Worm (Caenorhabditis elegans) whole organism, L2 larva: ENCODE data around the gene F43C11.8.

ENCODE experiments used
- alr-1 ChIP-seq: fragments of 150-350 bp; optimal IDR thresholded peaks from 2 replicates; lab custom pipeline; 2014; ENCODE audit warnings: missing biosample characterization, missing genetic modification characterization
- ama-1 ChIP-seq: fragments of 150-350 bp; optimal IDR thresholded peaks from 2 replicates; lab custom pipeline; 2018; ENCODE audit warnings: inconsistent platforms
- ceh-82 ChIP-seq: fragments of 150-350 bp; optimal IDR thresholded peaks from 2 replicates; lab custom pipeline; 2014; ENCODE audit warnings: missing biosample characterization, missing genetic modification characterization
- egl-27 ChIP-seq: sonication (generic microtip); optimal IDR thresholded peaks from 3 replicates; lab custom pipeline; 2017; ENCODE audit warnings: missing biosample characterization, missing genetic modification reagents, missing genetic modification characterization
- nhr-11 ChIP-seq: fragments of 150-350 bp; optimal IDR thresholded peaks from 2 replicates; lab custom pipeline; 2014; ENCODE audit warnings: missing biosample characterization, missing genetic modification characterization
- nhr-12 ChIP-seq: fragments of 150-350 bp; optimal IDR thresholded peaks from 2 replicates; lab custom pipeline; 2014; ENCODE audit warnings: missing biosample characterization, missing genetic modification characterization
- nhr-21 ChIP-seq: fragments of 150-350 bp; optimal IDR thresholded peaks from 2 replicates; lab custom pipeline; 2014; ENCODE audit warnings: missing biosample characterization, missing genetic modification characterization
- nhr-25 ChIP-seq: fragments of 150-350 bp; sonication (generic microtip); optimal IDR thresholded peaks from 3 replicates; lab custom pipeline; 2014; ENCODE audit warnings: missing biosample characterization, missing genetic modification characterization
- nhr-6 ChIP-seq: fragments of 150-350 bp; optimal IDR thresholded peaks from 2 replicates; lab custom pipeline; 2014; ENCODE audit warnings: missing biosample characterization, missing genetic modification characterization
- skn-1 ChIP-seq: sonication (generic microtip); optimal IDR thresholded peaks from 2 replicates; lab custom pipeline; 2017; ENCODE audit warnings: missing biosample characterization, missing genetic modification characterization
- snpc-4 ChIP-seq: fragments of 150-350 bp; optimal IDR thresholded peaks from 2 replicates; lab custom pipeline; 2014; ENCODE audit warnings: missing biosample characterization, missing genetic modification characterization
- ztf-11 ChIP-seq: sonication (generic microtip); optimal IDR thresholded peaks from 2 replicates; lab custom pipeline; 2017; ENCODE audit warnings: missing biosample characterization, missing genetic modification characterization

DNA sequence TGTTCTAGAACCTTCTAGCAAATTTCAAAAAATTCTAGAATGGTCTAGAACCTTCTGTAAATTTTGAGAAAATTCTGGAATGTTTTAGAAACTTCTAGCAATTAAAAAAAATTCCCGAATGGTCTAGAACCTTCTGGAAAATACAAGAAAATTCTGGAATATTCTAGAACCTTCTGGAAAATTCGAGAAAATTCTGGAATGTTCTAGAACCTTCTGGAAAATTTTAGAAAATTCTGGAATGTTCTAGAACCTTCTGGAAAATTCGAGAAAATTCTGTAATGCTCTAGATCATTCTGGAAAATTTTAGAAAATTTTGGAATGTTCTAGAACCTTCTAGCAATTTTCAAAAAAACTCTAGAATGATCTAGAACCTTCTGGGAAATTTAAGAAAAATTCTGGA, 1.9 kb upstream of the F43C11.8 start:
- TF ChIP-seq nhr-6 (tag; lab: Kevin White, UChicago) (no peak), ama-1 (no peak), skn-1 (no peak), egl-27 (tag; lab: Kevin White, UChicago) (no peak), nhr-21 (tag; lab: Kevin White, UChicago) (no peak), nhr-25 (no peak), ztf-11 (no peak), nhr-12 (no peak), nhr-11 (tag; lab: Kevin White, UChicago) (no peak), snpc-4 (tag; lab: Kevin White, UChicago) (no peak), alr-1 (tag; lab: Kevin White, UChicago) (no peak), ceh-82 (no peak)
